Worm (Caenorhabditis elegans) whole organism, midembryonic: ENCODE measurements around the gene nlp-53.

Source experiments
- cog-1 ChIP-seq: sonication (generic microtip); optimal IDR thresholded peaks from 2 replicates; lab custom pipeline; 2016; ENCODE audit warnings: missing genetic modification characterization, missing compliant biosample characterization
- med-1 ChIP-seq: sonication (generic microtip); optimal IDR thresholded peaks from 2 replicates; lab custom pipeline; 2017; ENCODE audit warnings: missing genetic modification characterization, mild to moderate bottlenecking, missing compliant biosample characterization, antibody characterized with exemption, missing genetic modification reagents; ENCODE audit not compliant: insufficient read depth
- ztf-23 ChIP-seq: fragments of 200-800 bp; sonication (Bioruptor generic); IDR thresholded peaks from 2 replicates; pipeline ENCODE4 v1.3.6; 2022; ENCODE audit warnings: missing genetic modification reagents, missing genetic modification characterization, missing compliant biosample characterization

ce11 chrX:13610040-13610439 is 8.6 kb upstream of the nlp-53 start:
- TF ChIP-seq cog-1 (no peak), med-1 (GFP tag; lab: Kevin White, UChicago) (no peak), ztf-23 (GFP tag; lab: Robert Waterston, UW) (no peak)
